Worm (Caenorhabditis elegans): ENCODE results near the gene F49F1.17.

- TF ChIP-seq pha-4 (tag; optimal IDR thresholded peaks at IDR 0.05) = no peak
- no peak for TF ChIP-seq F10E7.11 (tag; optimal IDR thresholded peaks at IDR 0.05)
- no peak for TF ChIP-seq ama-1 (optimal IDR thresholded peaks at IDR 0.05)
- no peak for TF ChIP-seq ama-1 (GFP tag; optimal IDR thresholded peaks at IDR 0.05)
- TF ChIP-seq B0261.1 (tag; optimal IDR thresholded peaks at IDR 0.05) = no peak
- no peak for TF ChIP-seq ZK185.1 (tag; optimal IDR thresholded peaks at IDR 0.05; ENCODE audit: poor library complexity, severe bottlenecking)
- TF ChIP-seq nhr-27 (tag; optimal IDR thresholded peaks at IDR 0.05) = no peak
- no peak for TF ChIP-seq C06A6.2 (GFP tag; conservative IDR thresholded peaks at IDR 0.05)
Measured at ce11 chrIV:4117432-4117831, 18.2 kb downstream of the F49F1.17 start, which contains the start of gene drd-50.
